Worm (Caenorhabditis elegans) whole organism, L4 larva: ENCODE data around the gene F19B2.5.

Source experiments
- F26F4.8 ChIP-seq: fragments of 200-800 bp; sonication (Bioruptor generic); conservative IDR thresholded peaks from 2 replicates; pipeline ENCODE4 v1.3.6; 2022; ENCODE audit warnings: missing genetic modification characterization, missing compliant biosample characterization
- F37D6.2 ChIP-seq: sonication (generic microtip); optimal IDR thresholded peaks from 2 replicates; lab custom pipeline; 2016; ENCODE audit warnings: mild to moderate bottlenecking, missing genetic modification characterization, missing compliant biosample characterization
- F44E2.7 ChIP-seq: fragments of 200-800 bp; sonication (Bioruptor generic); IDR thresholded peaks from 2 replicates; pipeline ENCODE4 v2.1.2; 2022; ENCODE audit warnings: missing genetic modification characterization, missing compliant biosample characterization
- T20F7.1 ChIP-seq: fragments of 200-800 bp; sonication (Bioruptor generic); optimal IDR thresholded peaks from 2 replicates; lab custom pipeline; 2018; ENCODE audit warnings: mild to moderate bottlenecking, missing genetic modification characterization, missing compliant biosample characterization
- T26A8.4 ChIP-seq: fragments of 200-800 bp; sonication (Bioruptor generic); IDR thresholded peaks from 2 replicates; pipeline ENCODE4 v1.3.6; 2022; ENCODE audit warnings: missing genetic modification characterization, missing compliant biosample characterization
- Y105C5A.15 ChIP-seq: fragments of 200-800 bp; sonication (Bioruptor generic); IDR thresholded peaks from 2 replicates; pipeline ENCODE4 v1.3.6; 2022; ENCODE audit warnings: missing genetic modification characterization, missing compliant biosample characterization
- Y48G9A.11 ChIP-seq: fragments of 200-800 bp; sonication (Bioruptor generic); IDR thresholded peaks from 2 replicates; pipeline ENCODE4 v1.3.6; 2022; ENCODE audit warnings: missing genetic modification reagents, missing genetic modification characterization, missing compliant biosample characterization
- ZK546.5 ChIP-seq, 2 experiments: sonication (generic microtip); optimal IDR thresholded peaks; 2 replicates each; lab custom pipeline; 2017; ENCODE audit warnings: missing biosample characterization in 2 of 2, missing genetic modification characterization in 2 of 2
- aha-1 ChIP-seq: fragments of 150-350 bp; peaks from one replicate; lab custom pipeline; 2014; ENCODE audit warnings: missing biosample characterization, missing genetic modification characterization
- aly-2 ChIP-seq: sonication (generic microtip); optimal IDR thresholded peaks from 2 replicates; lab custom pipeline; 2018; ENCODE audit warnings: missing biosample characterization, missing genetic modification characterization
- arid-1 ChIP-seq: fragments of 200-800 bp; sonication (Bioruptor generic); conservative IDR thresholded peaks from 2 replicates; pipeline ENCODE4 v1.3.6; 2022; ENCODE audit warnings: missing genetic modification reagents, missing genetic modification characterization, missing compliant biosample characterization
- attf-4 ChIP-seq: sonication (generic microtip); optimal IDR thresholded peaks from 3 replicates; lab custom pipeline; 2017; ENCODE audit warnings: missing biosample characterization, missing genetic modification characterization
- ceh-28 ChIP-seq: fragments of 150-350 bp; optimal IDR thresholded peaks from 2 replicates; lab custom pipeline; 2014; ENCODE audit warnings: missing biosample characterization, missing genetic modification reagents, missing genetic modification characterization
- ceh-32 ChIP-seq: sonication (generic microtip); optimal IDR thresholded peaks from 2 replicates; lab custom pipeline; 2016; ENCODE audit warnings: mild to moderate bottlenecking, missing genetic modification characterization, missing compliant biosample characterization; ENCODE audit not compliant: poor library complexity
- ceh-44 ChIP-seq: fragments of 200-800 bp; sonication (Bioruptor generic); IDR thresholded peaks from 2 replicates; pipeline ENCODE4 v1.3.6; 2022; ENCODE audit warnings: missing genetic modification reagents, missing genetic modification characterization, missing compliant biosample characterization
- ceh-62 ChIP-seq: sonication (generic microtip); optimal IDR thresholded peaks from 2 replicates; lab custom pipeline; 2017; ENCODE audit warnings: missing biosample characterization, missing genetic modification characterization
- ceh-82 ChIP-seq: sonication (generic microtip); optimal IDR thresholded peaks from 2 replicates; lab custom pipeline; 2017; ENCODE audit warnings: missing biosample characterization, missing genetic modification characterization
- daf-12 ChIP-seq: fragments of 150-350 bp; optimal IDR thresholded peaks from 2 replicates; lab custom pipeline; 2014; ENCODE audit warnings: missing biosample characterization, missing genetic modification reagents, missing genetic modification characterization
- daf-8 ChIP-seq: fragments of 200-800 bp; sonication (Bioruptor generic); IDR thresholded peaks from 2 replicates; pipeline ENCODE4 v1.3.6; 2022; ENCODE audit warnings: missing genetic modification characterization, missing compliant biosample characterization
- dmd-9 ChIP-seq: fragments of 200-800 bp; sonication (Bioruptor generic); IDR thresholded peaks from 2 replicates; pipeline ENCODE4 v1.3.6; 2022; ENCODE audit warnings: missing genetic modification reagents, missing genetic modification characterization, missing compliant biosample characterization
- duxl-1 ChIP-seq: sonication (generic microtip); optimal IDR thresholded peaks from 2 replicates; lab custom pipeline; 2016; ENCODE audit warnings: mild to moderate bottlenecking, missing genetic modification characterization, moderate library complexity, missing compliant biosample characterization; ENCODE audit not compliant: poor library complexity
- egl-43 ChIP-seq: fragments of 200-800 bp; sonication (Bioruptor generic); IDR thresholded peaks from 2 replicates; pipeline ENCODE4 v1.3.6; 2022; ENCODE audit warnings: missing genetic modification reagents, missing genetic modification characterization, missing compliant biosample characterization
- gei-8 ChIP-seq: fragments of 200-800 bp; sonication (Bioruptor generic); optimal IDR thresholded peaks from 2 replicates; lab custom pipeline; 2018; ENCODE audit warnings: mild to moderate bottlenecking, missing genetic modification characterization, missing compliant biosample characterization
- lim-7 ChIP-seq: fragments of 200-800 bp; sonication (Bioruptor generic); IDR thresholded peaks from 2 replicates; pipeline ENCODE4 v1.3.6; 2022; ENCODE audit warnings: missing genetic modification characterization, missing compliant biosample characterization
- lin-15B ChIP-seq: fragments of 150-350 bp; sonication (generic microtip); optimal IDR thresholded peaks from 3 replicates; lab custom pipeline; 2014; ENCODE audit warnings: missing biosample characterization, missing genetic modification characterization
- lin-29 ChIP-seq: fragments of 200-800 bp; sonication (Bioruptor generic); IDR thresholded peaks from 2 replicates; pipeline ENCODE4 v1.3.6; 2022; ENCODE audit warnings: missing genetic modification reagents, missing genetic modification characterization, missing compliant biosample characterization
- lin-39 ChIP-seq: fragments of 150-350 bp; optimal IDR thresholded peaks from 2 replicates; lab custom pipeline; 2014; ENCODE audit warnings: missing biosample characterization, missing genetic modification reagents, missing genetic modification characterization
- madf-5 ChIP-seq, 2 experiments: fragments of 200-800 bp; sonication (Bioruptor generic); IDR thresholded peaks; 2 replicates each; pipeline ENCODE4 v1.3.6; 2022; ENCODE audit warnings: missing compliant biosample characterization in 2 of 2, missing genetic modification characterization in 2 of 2
- madf-9 ChIP-seq: fragments of 200-800 bp; sonication (Bioruptor generic); conservative IDR thresholded peaks from 2 replicates; pipeline ENCODE4 v1.3.6; 2022; ENCODE audit warnings: missing genetic modification reagents, missing genetic modification characterization, missing compliant biosample characterization
- mep-1 ChIP-seq: fragments of 150-350 bp; sonication (generic microtip); optimal IDR thresholded peaks from 3 replicates; lab custom pipeline; 2014; ENCODE audit warnings: missing biosample characterization, missing genetic modification characterization
- mxl-2 ChIP-seq: fragments of 200-800 bp; sonication (Bioruptor generic); conservative IDR thresholded peaks from 2 replicates; pipeline ENCODE4 v1.3.6; 2022; ENCODE audit warnings: missing genetic modification reagents, missing genetic modification characterization, missing compliant biosample characterization
- mxl-3 ChIP-seq: fragments of 200-800 bp; sonication (Bioruptor generic); optimal IDR thresholded peaks from 2 replicates; lab custom pipeline; 2018; ENCODE audit warnings: mild to moderate bottlenecking, missing genetic modification characterization, missing compliant biosample characterization
- nhr-102 ChIP-seq: sonication (generic microtip); optimal IDR thresholded peaks from 2 replicates; lab custom pipeline; 2016; ENCODE audit warnings: mild to moderate bottlenecking, missing genetic modification characterization, moderate library complexity, missing compliant biosample characterization
- nhr-25 ChIP-seq: sonication (generic microtip); optimal IDR thresholded peaks from 2 replicates; lab custom pipeline; 2017; ENCODE audit warnings: missing genetic modification characterization, mild to moderate bottlenecking, missing compliant biosample characterization, antibody characterized with exemption, moderate library complexity, borderline replicate concordance; ENCODE audit not compliant: insufficient read depth
- nhr-41 ChIP-seq: fragments of 200-800 bp; sonication (Bioruptor generic); IDR thresholded peaks from 2 replicates; pipeline ENCODE4 v1.3.6; 2022; ENCODE audit warnings: missing genetic modification reagents, missing genetic modification characterization, missing compliant biosample characterization
- nhr-76 ChIP-seq: fragments of 150-350 bp; optimal IDR thresholded peaks from 2 replicates; lab custom pipeline; 2014; ENCODE audit warnings: missing biosample characterization, missing genetic modification characterization
- pqm-1 ChIP-seq: sonication (generic microtip); optimal IDR thresholded peaks from 2 replicates; lab custom pipeline; 2017; ENCODE audit warnings: missing biosample characterization, missing genetic modification characterization
- set-16 ChIP-seq: fragments of 200-800 bp; sonication (Bioruptor generic); IDR thresholded peaks from 2 replicates; pipeline ENCODE4 v1.3.6; 2022; ENCODE audit warnings: missing genetic modification reagents, missing genetic modification characterization, missing compliant biosample characterization
- skn-1 ChIP-seq: fragments of 150-350 bp; optimal IDR thresholded peaks from 2 replicates; lab custom pipeline; 2014; ENCODE audit warnings: missing biosample characterization, missing genetic modification characterization
- snpc-4 ChIP-seq: fragments of 150-350 bp; optimal IDR thresholded peaks from 2 replicates; lab custom pipeline; 2014; ENCODE audit warnings: missing biosample characterization, missing genetic modification characterization
- spr-1 ChIP-seq: sonication (generic microtip); optimal IDR thresholded peaks from 2 replicates; lab custom pipeline; 2016; ENCODE audit warnings: mild to moderate bottlenecking, missing genetic modification characterization, missing compliant biosample characterization
- tag-97 ChIP-seq: fragments of 200-800 bp; sonication (Bioruptor generic); IDR thresholded peaks from 2 replicates; pipeline ENCODE4 v1.3.6; 2022; ENCODE audit warnings: missing genetic modification characterization, missing compliant biosample characterization
- tra-1 ChIP-seq: fragments of 200-800 bp; sonication (Bioruptor generic); IDR thresholded peaks from 2 replicates; pipeline ENCODE4 v1.3.6; 2022; ENCODE audit warnings: missing genetic modification reagents, missing genetic modification characterization, missing compliant biosample characterization
- zfp-2 ChIP-seq: sonication (generic microtip); optimal IDR thresholded peaks from 2 replicates; lab custom pipeline; 2016; ENCODE audit warnings: mild to moderate bottlenecking, missing genetic modification characterization, missing compliant biosample characterization
- ztf-11 ChIP-seq: fragments of 150-350 bp; optimal IDR thresholded peaks from 2 replicates; lab custom pipeline; 2014; ENCODE audit warnings: missing biosample characterization, missing genetic modification characterization
- ztf-7 ChIP-seq: fragments of 150-350 bp; optimal IDR thresholded peaks from 2 replicates; lab custom pipeline; 2014; ENCODE audit warnings: missing biosample characterization, missing genetic modification characterization

F19B2.5 gene

DNA sequence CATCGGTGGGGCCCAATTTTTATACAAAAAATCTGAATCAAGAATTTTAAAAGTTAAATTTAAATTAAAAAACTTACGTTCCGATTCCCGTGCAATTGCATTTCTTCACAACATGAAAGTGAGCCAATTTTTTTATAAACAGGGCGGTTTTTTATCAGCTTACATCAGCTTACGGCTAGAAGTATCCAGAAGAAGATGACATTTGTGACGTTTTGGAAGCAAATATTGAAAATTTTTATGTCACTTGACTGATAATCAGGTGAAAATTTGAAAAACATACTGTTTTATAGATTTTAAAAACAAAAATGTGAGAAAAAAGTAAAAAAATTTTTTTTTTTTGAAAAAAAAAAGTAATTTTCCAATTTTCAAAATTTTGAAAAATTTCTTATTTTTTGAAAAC is 28.7 kb downstream of the F19B2.5 start, which contains the start of gene Y113G7A.22:
TSS of gene Y113G7A.22 (minus strand) at position 101 of the 400 bp plus-strand sequence.
- TF ChIP-seq aha-1 (tag; lab: Kevin White, UChicago) (peak; percentile 2), skn-1 (no peak), attf-4 (tag; lab: Kevin White, UChicago) (no peak), Y105C5A.15 (no peak)

- TF ChIP-seq ceh-82 (no peak), egl-43 (no peak), ZK546.5 (tag; optimal IDR thresholded peaks at IDR 0.05; lab: Kevin White, UChicago) (no peak), gei-8 (GFP tag; lab: Kevin White, UChicago) (no peak), ztf-11 (tag; lab: Kevin White, UChicago) (no peak), lin-39 (no peak), set-16 (peak; percentile 71), pqm-1 (tag; lab: Kevin White, UChicago) (no peak), ztf-7 (tag; lab: Kevin White, UChicago) (no peak), nhr-41 (GFP tag; lab: Robert Waterston, UW) (no peak), ceh-44 (GFP tag; lab: Robert Waterston, UW) (0 out of 2 replicates have a peak, but pooled peaks have one; percentile 37), mxl-3 (GFP tag; lab: Kevin White, UChicago) (no peak), T26A8.4 (GFP tag; lab: Robert Waterston, UW) (no peak), madf-5 (GFP tag; IDR thresholded peaks at IDR 0.05; lab: Robert Waterston, UW) (no peak), aly-2 (no peak), tra-1 (0 out of 2 replicates have a peak, but pooled peaks have one; percentile 26), nhr-25 (tag; lab: Kevin White, UChicago) (no peak), madf-9 (GFP tag; lab: Robert Waterston, UW) (no peak)
Measured at ce11 chrV:20134797-20135196, 29.2 kb downstream of the F19B2.5 start.

DNA sequence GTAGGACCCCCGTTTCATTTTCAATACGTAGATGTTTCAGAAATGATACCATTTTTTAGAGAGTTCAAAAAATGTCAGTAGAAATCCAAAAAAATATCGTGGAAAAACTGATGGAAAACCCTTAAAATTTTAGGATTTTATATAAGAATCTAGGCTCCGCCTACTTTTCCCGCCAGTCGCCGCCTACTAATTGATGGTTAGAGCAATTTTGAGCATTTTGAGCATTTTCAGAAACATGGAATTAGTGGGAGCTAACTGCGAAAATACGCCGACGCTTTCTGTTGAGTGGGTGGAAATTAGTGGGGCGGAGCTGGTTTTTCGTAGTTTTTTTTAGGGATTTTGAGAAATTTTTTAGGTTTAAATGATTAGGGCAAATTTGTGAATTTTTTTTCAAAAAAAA is 30.8 kb downstream of the F19B2.5 start, which contains the start of gene ssu-1:
TSS of gene ssu-1 (minus strand) at position 101 of the 400 bp plus-strand sequence.
- TF ChIP-seq mep-1 (tag; lab: Kevin White, UChicago) (no peak), T26A8.4 (GFP tag; lab: Robert Waterston, UW) (no peak), tag-97 (GFP tag; lab: Robert Waterston, UW) (no peak), lim-7 (GFP tag; lab: Robert Waterston, UW) (no peak), mxl-2 (no peak), daf-8 (GFP tag; lab: Robert Waterston, UW) (no peak), T20F7.1 (GFP tag; lab: Kevin White, UChicago) (no peak)
- TF ChIP-seq, all 104 proteins: peak for 0

DNA sequence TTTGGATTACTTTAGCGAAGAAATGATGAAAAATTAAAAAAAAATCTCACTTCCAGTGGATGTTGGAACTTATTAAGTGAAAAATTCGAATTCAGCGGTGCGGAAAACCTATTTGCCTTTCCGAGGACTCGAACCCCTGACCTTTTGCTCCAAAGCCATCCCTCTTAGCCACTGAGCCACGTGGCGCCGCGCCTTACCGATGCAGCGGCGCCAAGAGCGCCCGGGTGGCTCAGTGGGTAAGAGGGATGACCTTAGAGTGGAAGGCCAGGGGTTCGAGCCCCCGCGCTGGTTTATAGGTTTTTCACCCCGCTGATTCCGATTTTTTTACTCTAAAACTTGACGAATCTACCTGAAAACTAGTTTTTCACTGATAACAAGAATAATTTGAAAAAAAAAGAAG is 36.4 kb downstream of the F19B2.5 start:
- TF ChIP-seq ceh-62 (tag; lab: Kevin White, UChicago) (no peak), snpc-4 (no peak), Y48G9A.11 (GFP tag; lab: Robert Waterston, UW) (no peak), F37D6.2 (tag; lab: Kevin White, UChicago) (no peak), zfp-2 (tag; lab: Kevin White, UChicago) (no peak), tra-1 (peak; percentile 45; the same call in 1 of the 2 replicates), ztf-11 (tag; lab: Kevin White, UChicago) (no peak), nhr-102 (tag; lab: Kevin White, UChicago) (no peak), arid-1 (GFP tag; lab: Robert Waterston, UW) (no peak), ceh-32 (no peak), F26F4.8 (GFP tag; lab: Robert Waterston, UW) (no peak), aha-1 (tag; lab: Kevin White, UChicago) (peak; percentile 40), ceh-28 (tag; lab: Kevin White, UChicago) (no peak), skn-1 (no peak), T20F7.1 (GFP tag; lab: Kevin White, UChicago) (no peak), ZK546.5 (tag; optimal IDR thresholded peaks at IDR 0.05; lab: Kevin White, UChicago) (no peak), dmd-9 (GFP tag; lab: Robert Waterston, UW) (no peak), spr-1 (tag; lab: Kevin White, UChicago) (no peak), F44E2.7 (GFP tag; lab: Robert Waterston, UW) (0 out of 2 replicates have a peak, but pooled peaks have one; percentile 64), egl-43 (0 out of 2 replicates have a peak, but pooled peaks have one; percentile 10), nhr-76 (tag; lab: Kevin White, UChicago) (no peak), lin-15B (tag; lab: Kevin White, UChicago) (no peak), daf-8 (GFP tag; lab: Robert Waterston, UW) (no peak), daf-12 (tag; lab: Kevin White, UChicago) (no peak), duxl-1 (tag; lab: Kevin White, UChicago) (no peak), lin-29 (GFP tag; lab: Robert Waterston, UW) (no peak)
